Fruit fly (Drosophila melanogaster) whole organism, embryonic: Measurements from ENCODE around the gene CG31551.

Source experiments
- Abd-B ChIP-seq: fragments of 200-800 bp; sonication (Bioruptor generic); optimal IDR thresholded peaks from 2 replicates; lab custom pipeline; 2018; ENCODE audit warnings: missing biosample characterization, mild to moderate bottlenecking, missing genetic modification characterization, moderate library complexity
- CG11456 ChIP-seq: fragments of 200-800 bp; sonication (Bioruptor generic); IDR thresholded peaks from 3 replicates; pipeline ENCODE4 v1.3.6; 2022; ENCODE audit warnings: missing biosample characterization, missing genetic modification characterization
- CG11504 ChIP-seq: fragments of 200-800 bp; sonication (Bioruptor generic); optimal IDR thresholded peaks from 3 replicates; lab custom pipeline; 2019; ENCODE audit warnings: missing biosample characterization, mild to moderate bottlenecking, missing genetic modification characterization, moderate library complexity
- CG12769 ChIP-seq: fragments of 200-800 bp; sonication (Bioruptor generic); optimal IDR thresholded peaks from 2 replicates; lab custom pipeline; 2019; ENCODE audit warnings: missing biosample characterization, mild to moderate bottlenecking, missing genetic modification characterization, moderate library complexity
- CG13296 ChIP-seq: fragments of 200-800 bp; sonication (Bioruptor generic); optimal IDR thresholded peaks from 3 replicates; lab custom pipeline; 2018; ENCODE audit warnings: missing biosample characterization, mild to moderate bottlenecking, missing genetic modification characterization
- CG13424 ChIP-seq: fragments of 200-800 bp; sonication (Bioruptor generic); optimal IDR thresholded peaks from 2 replicates; lab custom pipeline; 2019; ENCODE audit warnings: missing biosample characterization, mild to moderate bottlenecking, missing genetic modification characterization, moderate library complexity
- CG14965 ChIP-seq: fragments of 200-800 bp; sonication (Bioruptor generic); optimal IDR thresholded peaks from 2 replicates; lab custom pipeline; 2016; ENCODE audit warnings: missing biosample characterization, missing genetic modification characterization, borderline replicate concordance
- CG17359 ChIP-seq: fragments of 200-800 bp; sonication (Bioruptor generic); optimal IDR thresholded peaks from 3 replicates; lab custom pipeline; 2018; ENCODE audit warnings: missing biosample characterization, mild to moderate bottlenecking, missing genetic modification characterization, moderate library complexity
- CG17361 ChIP-seq: fragments of 200-800 bp; sonication (Bioruptor generic); IDR thresholded peaks from 3 replicates; pipeline ENCODE4 v1.3.6; 2022; ENCODE audit warnings: missing biosample characterization, missing genetic modification characterization
- CG2678 ChIP-seq: fragments of 200-800 bp; sonication (Bioruptor generic); optimal IDR thresholded peaks from 3 replicates; lab custom pipeline; 2019; ENCODE audit warnings: missing biosample characterization, mild to moderate bottlenecking, missing genetic modification characterization, moderate library complexity
- CG3065 ChIP-seq: fragments of 200-800 bp; sonication (Bioruptor generic); optimal IDR thresholded peaks from 2 replicates; lab custom pipeline; 2016; ENCODE audit warnings: missing biosample characterization, missing genetic modification characterization
- CG31365 ChIP-seq: fragments of 200-800 bp; sonication (Bioruptor generic); optimal IDR thresholded peaks from 2 replicates; lab custom pipeline; 2018; ENCODE audit warnings: missing biosample characterization, mild to moderate bottlenecking, missing genetic modification characterization
- CG32532 ChIP-seq: fragments of 200-800 bp; sonication (Bioruptor generic); IDR thresholded peaks from 2 replicates; pipeline ENCODE4 v1.3.6; 2022; ENCODE audit warnings: missing biosample characterization, missing genetic modification characterization
- CG32772 ChIP-seq: fragments of 200-800 bp; sonication (Bioruptor generic); IDR thresholded peaks from 2 replicates; pipeline ENCODE4 v1.3.6; 2022; ENCODE audit warnings: missing biosample characterization, missing genetic modification characterization
- CG3726 ChIP-seq: fragments of 200-800 bp; sonication (Bioruptor generic); IDR thresholded peaks from 3 replicates; pipeline ENCODE4, ENCODE4 v1.3.6; 2022; ENCODE audit warnings: missing biosample characterization, missing genetic modification characterization
- CG4282 ChIP-seq: fragments of 200-800 bp; sonication (Bioruptor generic); optimal IDR thresholded peaks from 2 replicates; lab custom pipeline; 2016; ENCODE audit warnings: missing biosample characterization, missing genetic modification characterization
- CG4360 ChIP-seq: fragments of 200-800 bp; sonication (Bioruptor generic); IDR thresholded peaks from 2 replicates; pipeline ENCODE4 v1.3.6; 2022; ENCODE audit warnings: missing biosample characterization, missing genetic modification characterization
- CG4424 ChIP-seq: fragments of 200-800 bp; sonication (Bioruptor generic); optimal IDR thresholded peaks from 3 replicates; lab custom pipeline; 2016; ENCODE audit warnings: missing biosample characterization, missing genetic modification characterization
- CG4854 ChIP-seq: fragments of 200-800 bp; sonication (Bioruptor generic); optimal IDR thresholded peaks from 2 replicates; lab custom pipeline; 2016; ENCODE audit warnings: missing biosample characterization, missing genetic modification characterization, inconsistent platforms
- CG6254 ChIP-seq: fragments of 200-800 bp; sonication (Bioruptor generic); optimal IDR thresholded peaks from 3 replicates; lab custom pipeline; 2017; ENCODE audit warnings: mild to moderate bottlenecking, missing biosample characterization, missing genetic modification reagents, missing genetic modification characterization
- CG8478 ChIP-seq: fragments of >200 bp; optimal IDR thresholded peaks from 2 replicates; lab custom pipeline; 2018
- Dad ChIP-seq: fragments of 200-800 bp; sonication (Bioruptor generic); optimal IDR thresholded peaks from 3 replicates; lab custom pipeline; 2016; ENCODE audit warnings: missing biosample characterization, missing genetic modification characterization
- Doc3 ChIP-seq: fragments of 200-800 bp; sonication (Bioruptor generic); IDR thresholded peaks from 3 replicates; pipeline ENCODE4 v1.3.6; 2022; ENCODE audit warnings: missing biosample characterization, missing genetic modification characterization; ENCODE audit not compliant: partially characterized antibody
- Eip74EF ChIP-seq, 2 experiments: fragments of 200-800 bp in 1 of 2; fragments of >200 bp in 1 of 2; sonication (Bioruptor generic) in 1 of 2; optimal IDR thresholded peaks; 2 replicates each; lab custom pipeline; 2017 to 2019; ENCODE audit warnings: missing biosample characterization in 2 of 2, missing genetic modification characterization in 2 of 2, mild to moderate bottlenecking in 1 of 2, moderate library complexity in 1 of 2
- Elba2 ChIP-seq: fragments of 200-800 bp; sonication (Bioruptor generic); optimal IDR thresholded peaks from 3 replicates; lab custom pipeline; 2016; ENCODE audit warnings: missing biosample characterization, missing genetic modification characterization
- GATAe ChIP-seq: fragments of 200-800 bp; sonication (Bioruptor generic); conservative IDR thresholded peaks from 2 replicates; pipeline ENCODE4 v1.3.6; 2022; ENCODE audit warnings: missing biosample characterization, missing genetic modification characterization
- Hmr ChIP-seq: fragments of 200-800 bp; sonication (Bioruptor generic); optimal IDR thresholded peaks from 3 replicates; lab custom pipeline; 2017; ENCODE audit warnings: mild to moderate bottlenecking, missing biosample characterization, missing genetic modification reagents, missing genetic modification characterization
- Hr3 ChIP-seq: fragments of 200-800 bp; sonication (Bioruptor generic); optimal IDR thresholded peaks from 3 replicates; lab custom pipeline; 2016; ENCODE audit warnings: missing biosample characterization, missing genetic modification characterization
- Hr51 ChIP-seq, 2 experiments: fragments of 200-800 bp; sonication (Bioruptor generic); optimal IDR thresholded peaks; 2 replicates in 1 of 2; 3 replicates in 1 of 2; lab custom pipeline; 2016 to 2018; ENCODE audit warnings: missing biosample characterization in 2 of 2, missing genetic modification characterization in 2 of 2, mild to moderate bottlenecking in 1 of 2, moderate library complexity in 1 of 2
- Mrtf ChIP-seq: fragments of 200-800 bp; sonication (Bioruptor generic); IDR thresholded peaks from 3 replicates; pipeline ENCODE4 v1.3.6; 2022; ENCODE audit warnings: missing biosample characterization, missing genetic modification characterization
- Oli ChIP-seq: fragments of 200-800 bp; sonication (Bioruptor generic); optimal IDR thresholded peaks from 2 replicates; lab custom pipeline; 2018; ENCODE audit warnings: missing biosample characterization, mild to moderate bottlenecking, missing genetic modification characterization, moderate library complexity
- Ptx1 ChIP-seq: fragments of 200-800 bp; sonication (Bioruptor generic); IDR thresholded peaks from 2 replicates; pipeline ENCODE4 v1.3.6; 2022; ENCODE audit warnings: missing biosample characterization, missing genetic modification characterization
- Ravus ChIP-seq: fragments of 200-800 bp; sonication (Bioruptor generic); IDR thresholded peaks from 2 replicates; pipeline ENCODE4 v1.3.6; 2022; ENCODE audit warnings: missing biosample characterization, missing genetic modification characterization
- Usf ChIP-seq: fragments of 200-800 bp; sonication (Bioruptor generic); optimal IDR thresholded peaks from 2 replicates; lab custom pipeline; 2017; ENCODE audit warnings: missing genotype, missing biosample characterization, missing genetic modification characterization
- al ChIP-seq: fragments of 200-800 bp; sonication (Bioruptor generic); IDR thresholded peaks from 2 replicates; pipeline ENCODE4 v1.3.6; 2022; ENCODE audit warnings: missing biosample characterization, missing genetic modification characterization
- caup ChIP-seq: fragments of 200-800 bp; sonication (Bioruptor generic); optimal IDR thresholded peaks from 3 replicates; lab custom pipeline; 2017; ENCODE audit warnings: missing biosample characterization, mild to moderate bottlenecking, missing genetic modification characterization, moderate library complexity; ENCODE audit not compliant: severe bottlenecking
- crc ChIP-seq: fragments of 200-800 bp; sonication (Bioruptor generic); optimal IDR thresholded peaks from 2 replicates; lab custom pipeline; 2016; ENCODE audit warnings: missing biosample characterization, missing genetic modification characterization
- croc ChIP-seq: fragments of 200-800 bp; sonication (Bioruptor generic); conservative IDR thresholded peaks from 3 replicates; pipeline ENCODE4 v1.3.6; 2022; ENCODE audit warnings: missing biosample characterization, missing genetic modification characterization
- eyg ChIP-seq: fragments of 200-800 bp; sonication (Bioruptor generic); optimal IDR thresholded peaks from 3 replicates; lab custom pipeline; 2016; ENCODE audit warnings: missing biosample characterization, missing genetic modification characterization
- fd102C ChIP-seq: fragments of 200-800 bp; sonication (Bioruptor generic); optimal IDR thresholded peaks from 2 replicates; lab custom pipeline; 2018; ENCODE audit warnings: missing biosample characterization, mild to moderate bottlenecking, missing genetic modification characterization, moderate library complexity
- gcm ChIP-seq: fragments of 200-800 bp; sonication (Bioruptor generic); optimal IDR thresholded peaks from 2 replicates; lab custom pipeline; 2019; ENCODE audit warnings: missing biosample characterization, mild to moderate bottlenecking, missing genetic modification characterization, moderate library complexity
- kay ChIP-seq: fragments of 200-800 bp; sonication (Bioruptor generic); optimal IDR thresholded peaks from 2 replicates; lab custom pipeline; 2016; ENCODE audit warnings: missing biosample characterization, missing genetic modification characterization
- lilli ChIP-seq: fragments of 200-800 bp; sonication (Bioruptor generic); optimal IDR thresholded peaks from 3 replicates; lab custom pipeline; 2016; ENCODE audit warnings: missing biosample characterization, missing genetic modification characterization
- lola ChIP-seq, 3 experiments: fragments of >200 bp in 2 of 3; fragments of 200-800 bp in 1 of 3; sonication (Bioruptor generic) in 1 of 3; optimal IDR thresholded peaks; 2 replicates each; lab custom pipeline; 2017 to 2019; ENCODE audit warnings: missing biosample characterization in 3 of 3, missing genetic modification characterization in 3 of 3, mild to moderate bottlenecking in 1 of 3, moderate library complexity in 1 of 3
- lov ChIP-seq, 2 experiments: fragments of 200-800 bp in 1 of 2; fragments of >200 bp in 1 of 2; sonication (Bioruptor generic) in 1 of 2; IDR thresholded peaks in 1 of 2; optimal IDR thresholded peaks in 1 of 2; 2 replicates in 1 of 2; 3 replicates in 1 of 2; pipeline versions ENCODE4 v1.3.6 to Lab custom; 2017 to 2022; ENCODE audit warnings: missing biosample characterization in 1 of 2, missing genetic modification characterization in 1 of 2
- mam ChIP-seq: fragments of 200-800 bp; sonication (Bioruptor generic); optimal IDR thresholded peaks from 3 replicates; lab custom pipeline; 2016; ENCODE audit warnings: missing biosample characterization, missing genetic modification characterization
- psq ChIP-seq: fragments of 200-800 bp; sonication (Bioruptor generic); optimal IDR thresholded peaks from 2 replicates; lab custom pipeline; 2017; ENCODE audit warnings: missing biosample characterization, missing genetic modification characterization
- scrt ChIP-seq: fragments of 200-800 bp; sonication (Bioruptor generic); optimal IDR thresholded peaks from 2 replicates; lab custom pipeline; 2018; ENCODE audit warnings: missing biosample characterization, mild to moderate bottlenecking, missing genetic modification characterization, moderate library complexity
- sima ChIP-seq: fragments of 200-800 bp; sonication (Bioruptor generic); optimal IDR thresholded peaks from 2 replicates; lab custom pipeline; 2016; ENCODE audit warnings: missing biosample characterization, missing genetic modification characterization
- z ChIP-seq: fragments of 200-800 bp; sonication (Bioruptor generic); IDR thresholded peaks from 3 replicates; pipeline ENCODE4 v1.3.6; 2022; ENCODE audit warnings: missing biosample characterization, missing genetic modification characterization

The CG31551 gene

DNA sequence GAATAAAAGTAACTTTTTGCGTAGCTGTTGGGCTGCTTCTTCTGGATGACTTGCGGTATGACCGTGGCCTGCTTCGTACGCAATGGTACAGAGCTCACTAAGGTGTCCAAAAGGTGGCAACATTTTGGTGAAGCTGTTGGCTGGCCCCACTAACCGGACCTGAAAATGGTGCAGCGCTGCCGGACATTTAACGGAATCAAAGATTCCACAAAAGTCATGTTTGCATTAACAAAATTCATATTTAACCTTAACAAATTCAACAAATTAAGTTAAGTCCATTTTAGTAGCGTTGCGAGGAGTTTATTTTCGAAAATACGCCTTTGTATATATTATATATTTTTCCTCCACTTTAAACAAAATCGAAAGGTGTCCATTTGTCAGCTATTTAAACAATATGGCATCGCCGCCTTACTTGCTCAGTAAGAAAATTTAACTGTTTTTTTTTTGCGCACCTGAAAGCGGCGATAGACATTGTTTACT lies 26.6 kb upstream of the CG31551 start, which contains the start of the genes kra and SecS (continued):
- TF ChIP-seq CG13296 (GFP tag; lab: Kevin White, UChicago) (peak; percentile 50), CG12769 (no peak), CG4854 (GFP tag; lab: Kevin White, UChicago) (peak; percentile 44), CG11504 (tag; lab: Kevin White, UChicago) (no peak), Ravus (no peak), eyg (GFP tag; lab: Kevin White, UChicago) (no peak), kay (GFP tag; lab: Kevin White, UChicago) (no peak), z (GFP tag; lab: Robert Waterston, UW) (no peak), al (GFP tag; lab: Robert Waterston, UW) (no peak), crc (GFP tag; lab: Kevin White, UChicago) (no peak), Doc3 (no peak), CG11456 (GFP tag; lab: Robert Waterston, UW) (no peak), CG14965 (no peak), CG3065 (GFP tag; lab: Kevin White, UChicago) (no peak), CG3726 (no peak), mam (GFP tag; lab: Kevin White, UChicago) (peak; percentile 68), Dad (GFP tag; lab: Kevin White, UChicago) (peak; percentile 53), CG32532 (GFP tag; lab: Robert Waterston, UW) (no peak), CG17361 (GFP tag; lab: Robert Waterston, UW) (no peak), lov (optimal IDR thresholded peaks at IDR 0.05; lab: Kevin White, UChicago) (no peak), lov (GFP tag; IDR thresholded peaks at IDR 0.05; lab: Robert Waterston, UW) (no peak), Eip74EF (GFP tag; optimal IDR thresholded peaks at IDR 0.05; lab: Kevin White, UChicago) (no peak), scrt (GFP tag; lab: Kevin White, UChicago) (peak; percentile 46), Ptx1 (GFP tag; lab: Robert Waterston, UW) (no peak), Elba2 (GFP tag; lab: Kevin White, UChicago) (peak; percentile 81), CG32772 (GFP tag; lab: Robert Waterston, UW) (no peak), Mrtf (GFP tag; lab: Robert Waterston, UW) (no peak), lilli (GFP tag; lab: Kevin White, UChicago) (peak; percentile 73), croc (GFP tag; lab: Robert Waterston, UW) (no peak), psq (no peak), Oli (tag; lab: Kevin White, UChicago) (no peak), sima (GFP tag; lab: Kevin White, UChicago) (no peak), caup (GFP tag; lab: Kevin White, UChicago) (peak; percentile 54), CG4360 (GFP tag; lab: Robert Waterston, UW) (no peak), CG17359 (peak; percentile 34), Abd-B (GFP tag; lab: Kevin White, UChicago) (no peak), lola (GFP tag; optimal IDR thresholded peaks at IDR 0.05; lab: Kevin White, UChicago) (peak in 1 of 3 experiments; percentile 57), CG8478 (no peak), fd102C (GFP tag; lab: Kevin White, UChicago) (no peak), CG4282 (GFP tag; lab: Kevin White, UChicago) (no peak), CG31365 (tag; lab: Kevin White, UChicago) (no peak), CG4424 (GFP tag; lab: Kevin White, UChicago) (peak; percentile 71), Hr3 (GFP tag; lab: Kevin White, UChicago) (peak; percentile 66), Hmr (GFP tag; lab: Kevin White, UChicago) (peak; percentile 81), Usf (no peak), GATAe (GFP tag; lab: Robert Waterston, UW) (no peak), CG2678 (tag; lab: Kevin White, UChicago) (peak; percentile 67), gcm (no peak), CG6254 (GFP tag; lab: Kevin White, UChicago) (no peak), CG13424 (tag; lab: Kevin White, UChicago) (peak; percentile 77), Hr51 (GFP tag; optimal IDR thresholded peaks at IDR 0.05; lab: Kevin White, UChicago) (peak; percentile 72 to 77)
